Worm (Caenorhabditis elegans): Measurements from ENCODE around the gene scd-2.

ce11 chrV:6593700-6594244 lies 39.3 kb upstream of the scd-2 start, which contains the start of gene hcp-1:
- no peak for TF ChIP-seq nhr-77 (tag; optimal IDR thresholded peaks at IDR 0.05)
- TF ChIP-seq ztf-4 (tag; optimal IDR thresholded peaks at IDR 0.05), result no peak
- peak in 1 of 2 experiments; percentile 72 for TF ChIP-seq lsy-2 (tag; optimal IDR thresholded peaks at IDR 0.05)
- peak; percentile 57 for TF ChIP-seq mep-1 (tag; optimal IDR thresholded peaks at IDR 0.05)

All from whole organism, L1 larva.